Worm (Caenorhabditis elegans) whole organism, young adult: ENCODE results near the gene Y62H9A.7.

Experiments
- B0019.2 ChIP-seq: fragments of 200-800 bp; sonication (Bioruptor generic); conservative IDR thresholded peaks from 2 replicates; pipeline ENCODE4 v1.3.6; 2022; ENCODE audit warnings: missing genetic modification reagents, missing genetic modification characterization, missing compliant biosample characterization
- F33H1.4 ChIP-seq: fragments of 200-800 bp; sonication (Bioruptor generic); IDR thresholded peaks from 2 replicates; pipeline ENCODE4 v1.3.6; 2022; ENCODE audit warnings: missing genetic modification reagents, missing genetic modification characterization, missing compliant biosample characterization
- F52B5.7 ChIP-seq: sonication (generic microtip); optimal IDR thresholded peaks from 2 replicates; lab custom pipeline; 2016; ENCODE audit warnings: mild to moderate bottlenecking, missing genetic modification characterization, missing compliant biosample characterization
- F57C9.4 ChIP-seq: sonication (generic microtip); optimal IDR thresholded peaks from 2 replicates; lab custom pipeline; 2017; ENCODE audit warnings: mild to moderate bottlenecking, missing genetic modification characterization, missing compliant biosample characterization
- Y53G8AR.9 ChIP-seq: fragments of 200-800 bp; sonication (Bioruptor generic); conservative IDR thresholded peaks from 2 replicates; pipeline ENCODE4 v1.3.6; 2022; ENCODE audit warnings: missing genetic modification reagents, missing genetic modification characterization, missing compliant biosample characterization
- ZK185.1 ChIP-seq: sonication (generic microtip); optimal IDR thresholded peaks from 2 replicates; lab custom pipeline; 2016; ENCODE audit warnings: mild to moderate bottlenecking, missing genetic modification characterization, missing compliant biosample characterization; ENCODE audit not compliant: poor library complexity, severe bottlenecking
- aptf-3 ChIP-seq: fragments of 200-800 bp; sonication (Bioruptor generic); IDR thresholded peaks from 2 replicates; pipeline ENCODE4 v1.3.6; 2022; ENCODE audit warnings: missing genetic modification characterization, missing compliant biosample characterization
- ccch-3 ChIP-seq: fragments of 200-800 bp; sonication (Bioruptor generic); optimal IDR thresholded peaks from 2 replicates; lab custom pipeline; 2018; ENCODE audit warnings: mild to moderate bottlenecking, missing genetic modification characterization, missing compliant biosample characterization
- ceh-27 ChIP-seq: fragments of 200-800 bp; sonication (Bioruptor generic); optimal IDR thresholded peaks from 2 replicates; lab custom pipeline; 2018; ENCODE audit warnings: mild to moderate bottlenecking, missing genetic modification characterization, moderate library complexity, missing compliant biosample characterization
- dox-1 ChIP-seq: fragments of 200-800 bp; sonication (Bioruptor generic); IDR thresholded peaks from 2 replicates; pipeline ENCODE4 v1.3.6; 2022; ENCODE audit warnings: missing genetic modification reagents, missing genetic modification characterization, missing compliant biosample characterization
- dpl-1 ChIP-seq: fragments of 150-350 bp; optimal IDR thresholded peaks from 2 replicates; lab custom pipeline; 2014; ENCODE audit warnings: missing biosample characterization, missing genetic modification reagents, missing genetic modification characterization
- egl-18 ChIP-seq: fragments of 200-800 bp; sonication (Bioruptor generic); IDR thresholded peaks from 2 replicates; pipeline ENCODE4 v1.3.6; 2022; ENCODE audit warnings: missing genetic modification reagents, missing genetic modification characterization, missing compliant biosample characterization
- egl-44 ChIP-seq: fragments of 200-800 bp; sonication (Bioruptor generic); IDR thresholded peaks from 2 replicates; pipeline ENCODE4 v1.3.6; 2022; ENCODE audit warnings: missing genetic modification reagents, missing genetic modification characterization, missing compliant biosample characterization
- egrh-3 ChIP-seq: fragments of 200-800 bp; sonication (Bioruptor generic); IDR thresholded peaks from 2 replicates; pipeline ENCODE4 v1.3.6; 2022; ENCODE audit warnings: missing genetic modification reagents, missing genetic modification characterization, missing compliant biosample characterization
- ets-4 ChIP-seq: fragments of 200-800 bp; sonication (Bioruptor generic); optimal IDR thresholded peaks from 2 replicates; lab custom pipeline; 2018; ENCODE audit warnings: mild to moderate bottlenecking, missing genetic modification characterization, missing compliant biosample characterization
- fkh-3 ChIP-seq: sonication (generic microtip); optimal IDR thresholded peaks from 2 replicates; lab custom pipeline; 2016; ENCODE audit warnings: mild to moderate bottlenecking, missing genetic modification characterization, missing compliant biosample characterization
- gei-17 ChIP-seq: fragments of 200-800 bp; sonication (Bioruptor generic); optimal IDR thresholded peaks from 2 replicates; lab custom pipeline; 2018; ENCODE audit warnings: mild to moderate bottlenecking, missing genetic modification characterization, missing compliant biosample characterization
- hmg-1.2 ChIP-seq: fragments of 200-800 bp; sonication (Bioruptor generic); IDR thresholded peaks from 2 replicates; pipeline ENCODE4 v1.3.6; 2022; ENCODE audit warnings: missing genetic modification reagents, missing genetic modification characterization, missing compliant biosample characterization
- hrde-1 ChIP-seq: sonication (generic microtip); optimal IDR thresholded peaks from 2 replicates; lab custom pipeline; 2016; ENCODE audit warnings: missing genetic modification characterization, mild to moderate bottlenecking, missing compliant biosample characterization, moderate library complexity, missing genotype, missing genetic modification reagents, borderline replicate concordance
- lin-26 ChIP-seq: fragments of 200-800 bp; sonication (Bioruptor generic); IDR thresholded peaks from 2 replicates; pipeline ENCODE4 v1.3.6; 2022; ENCODE audit warnings: missing genetic modification reagents, missing genetic modification characterization, missing compliant biosample characterization
- lin-54 ChIP-seq: fragments of 200-800 bp; sonication (Bioruptor generic); optimal IDR thresholded peaks from 2 replicates; lab custom pipeline; 2018; ENCODE audit warnings: mild to moderate bottlenecking, missing genetic modification characterization, missing compliant biosample characterization
- lsy-27 ChIP-seq: sonication (generic microtip); optimal IDR thresholded peaks from 2 replicates; lab custom pipeline; 2017; ENCODE audit warnings: missing genetic modification characterization, mild to moderate bottlenecking, missing compliant biosample characterization, antibody characterized with exemption, missing genotype, borderline replicate concordance; ENCODE audit not compliant: insufficient read depth
- madf-3 ChIP-seq: fragments of 200-800 bp; sonication (Bioruptor generic); IDR thresholded peaks from 2 replicates; pipeline ENCODE4 v1.3.6; 2022; ENCODE audit warnings: missing genetic modification reagents, missing genetic modification characterization, missing compliant biosample characterization
- nfya-1 ChIP-seq: sonication (generic microtip); optimal IDR thresholded peaks from 2 replicates; lab custom pipeline; 2017; ENCODE audit warnings: antibody characterized with exemption, missing compliant biosample characterization, missing genetic modification characterization, borderline replicate concordance; ENCODE audit not compliant: insufficient read depth
- nhr-120 ChIP-seq: fragments of 200-800 bp; sonication (Bioruptor generic); IDR thresholded peaks from 2 replicates; pipeline ENCODE4 v1.3.6; 2022; ENCODE audit warnings: missing genetic modification characterization, missing compliant biosample characterization
- nhr-27 ChIP-seq: fragments of 200-800 bp; sonication (Bioruptor generic); optimal IDR thresholded peaks from 2 replicates; lab custom pipeline; 2018; ENCODE audit warnings: mild to moderate bottlenecking, missing genetic modification characterization, moderate library complexity, missing compliant biosample characterization
- rcor-1 ChIP-seq: fragments of 200-800 bp; sonication (Bioruptor generic); IDR thresholded peaks from 2 replicates; pipeline ENCODE4 v1.3.6; 2022; ENCODE audit warnings: missing genetic modification reagents, missing genetic modification characterization, missing compliant biosample characterization
- rec-8 ChIP-seq, 2 experiments: sonication (generic microtip); optimal IDR thresholded peaks; 2 replicates each; lab custom pipeline; 2016; ENCODE audit warnings: mild to moderate bottlenecking in 2 of 2, missing genetic modification characterization in 2 of 2, missing genetic modification reagents in 2 of 2, missing genotype in 2 of 2, missing biosample characterization in 1 of 2, missing compliant biosample characterization in 1 of 2, moderate library complexity in 1 of 2
- rpc-1 ChIP-seq, 2 experiments: fragments of 150-350 bp in 1 of 2; sonication (generic microtip) in 1 of 2; optimal IDR thresholded peaks; 2 replicates each; lab custom pipeline; 2014 to 2018; ENCODE audit warnings: missing biosample characterization in 1 of 2, missing genetic modification characterization in 1 of 2, missing genetic modification reagents in 1 of 2, missing genotype in 1 of 2
- sdz-38 ChIP-seq: sonication (generic microtip); optimal IDR thresholded peaks from 2 replicates; lab custom pipeline; 2016; ENCODE audit warnings: missing genotype, missing genetic modification characterization, missing compliant biosample characterization
- snpc-4 ChIP-seq, 5 experiments: fragments of 150-350 bp in 1 of 5; sonication (generic microtip) in 4 of 5; optimal IDR thresholded peaks; 2 replicates each; lab custom pipeline; 2014 to 2018; ENCODE audit warnings: missing genetic modification characterization in 5 of 5, missing biosample characterization in 3 of 5, antibody characterized with exemption in 2 of 5, mild to moderate bottlenecking in 2 of 5, missing compliant biosample characterization in 2 of 5, missing genotype in 2 of 5, moderate library complexity in 2 of 5, missing genetic modification reagents in 1 of 5
- sptf-2 ChIP-seq: fragments of 200-800 bp; sonication (Bioruptor generic); optimal IDR thresholded peaks from 2 replicates; lab custom pipeline; 2018; ENCODE audit warnings: mild to moderate bottlenecking, missing genetic modification characterization, missing compliant biosample characterization
- unc-62 ChIP-seq: fragments of 150-350 bp; optimal IDR thresholded peaks from 2 replicates; lab custom pipeline; 2014; ENCODE audit warnings: missing biosample characterization, missing genetic modification reagents, missing genetic modification characterization
- ztf-18 ChIP-seq: sonication (generic microtip); optimal IDR thresholded peaks from 2 replicates; lab custom pipeline; 2016; ENCODE audit warnings: missing genotype, mild to moderate bottlenecking, missing genetic modification characterization, missing compliant biosample characterization
- ztf-25 ChIP-seq: fragments of 200-800 bp; sonication (Bioruptor generic); IDR thresholded peaks from 2 replicates; pipeline ENCODE4 v1.3.6; 2022; ENCODE audit warnings: missing genetic modification reagents, missing genetic modification characterization, missing compliant biosample characterization
- ztf-3 ChIP-seq: fragments of 200-800 bp; sonication (Bioruptor generic); optimal IDR thresholded peaks from 2 replicates; lab custom pipeline; 2018; ENCODE audit warnings: mild to moderate bottlenecking, missing genetic modification characterization, missing compliant biosample characterization

The Y62H9A.7 gene

ce11 chrX:11850572-11850971 is 34.9 kb downstream of the Y62H9A.7 start, which contains the start of gene F54F7.14:
Gene F54F7.14, plus strand, starts transcription at chrX:11850872.
- TF ChIP-seq ztf-18 (tag; lab: Kevin White, UChicago) (no peak), F57C9.4 (tag; lab: Kevin White, UChicago) (no peak), lin-26 (GFP tag; lab: Robert Waterston, UW) (no peak), ztf-25 (GFP tag; lab: Robert Waterston, UW) (no peak), B0019.2 (no peak), hmg-1.2 (GFP tag; lab: Robert Waterston, UW) (no peak), sptf-2 (GFP tag; lab: Kevin White, UChicago) (no peak), egl-44 (GFP tag; lab: Robert Waterston, UW) (no peak), madf-3 (no peak)

ce11 chrX:11850082-11850481 is 35.4 kb downstream of the Y62H9A.7 start, which contains the start of gene F54F7.3:
Gene F54F7.3, minus strand, starts transcription at chrX:11850182.
- no peak for TF ChIP-seq rpc-1 (optimal IDR thresholded peaks at IDR 0.05; lab: Kevin White, UChicago)
- TF ChIP-seq rpc-1 (tag; optimal IDR thresholded peaks at IDR 0.05; lab: Kevin White, UChicago), result no peak
- no peak for TF ChIP-seq fkh-3
- TF ChIP-seq snpc-4 (GFP tag; optimal IDR thresholded peaks at IDR 0.05; lab: Kevin White, UChicago), result no peak
- TF ChIP-seq snpc-4 (tag; optimal IDR thresholded peaks at IDR 0.05; lab: Kevin White, UChicago), result no peak
- TF ChIP-seq aptf-3, result no peak
- TF ChIP-seq ztf-3, result no peak
- TF ChIP-seq ets-4 (GFP tag; lab: Kevin White, UChicago), result no peak
- TF ChIP-seq B0019.2, result no peak
- TF ChIP-seq hmg-1.2 (GFP tag; lab: Robert Waterston, UW), result no peak
- TF ChIP-seq ZK185.1 (tag; lab: Kevin White, UChicago), result no peak
- no peak for TF ChIP-seq nhr-120
- TF ChIP-seq nfya-1 (tag; lab: Kevin White, UChicago), result no peak

ce11 chrX:11848618-11849017 is 36.9 kb downstream of the Y62H9A.7 start, which contains the start of gene F54F7.9:
Gene F54F7.9, minus strand, starts transcription at chrX:11848718.
- TF ChIP-seq egl-18 (GFP tag; lab: Robert Waterston, UW) (no peak), ceh-27 (GFP tag; lab: Kevin White, UChicago) (no peak), ccch-3 (GFP tag; lab: Kevin White, UChicago) (no peak), F33H1.4 (no peak), nhr-120 (no peak), lsy-27 (tag; lab: Kevin White, UChicago) (no peak), F52B5.7 (tag; lab: Kevin White, UChicago) (no peak), sdz-38 (tag; lab: Kevin White, UChicago) (no peak), lin-54 (GFP tag; lab: Kevin White, UChicago) (no peak), dpl-1 (GFP tag; lab: Kevin White, UChicago) (no peak), rec-8 (tag; optimal IDR thresholded peaks at IDR 0.05; lab: Kevin White, UChicago) (no peak), gei-17 (GFP tag; lab: Kevin White, UChicago) (no peak), rcor-1 (no peak), Y53G8AR.9 (no peak), unc-62 (GFP tag; lab: Kevin White, UChicago) (no peak), dox-1 (no peak), nhr-27 (tag; lab: Kevin White, UChicago) (no peak), hrde-1 (tag; lab: Kevin White, UChicago) (no peak), egrh-3 (no peak)
- TF ChIP-seq, all 124 proteins: peak for 0
